Fruit fly (Drosophila melanogaster): ENCODE measurements around the gene Sf3b5.
A peak's percentile ranks its signal among the peaks of the same experiment; 100 is the strongest.

Sf3b5 gene

DNA sequence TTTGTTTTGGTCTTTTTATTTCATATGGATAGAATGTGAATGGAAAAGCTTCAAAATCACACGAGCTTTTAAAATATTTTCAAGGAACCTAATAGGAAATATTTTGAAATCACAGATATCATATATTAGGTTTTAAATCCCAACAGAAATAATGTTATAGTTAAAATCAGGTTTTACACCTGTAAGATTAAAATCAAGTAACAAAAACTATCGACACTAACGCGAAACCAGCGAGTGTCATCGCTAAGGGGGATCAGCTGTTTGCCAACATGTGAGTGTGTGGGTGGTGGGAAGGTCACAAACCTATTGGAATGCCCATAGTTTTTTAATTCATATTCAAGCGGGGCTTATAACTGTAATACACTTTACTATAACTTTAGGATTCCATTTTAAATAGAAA is 23.5 kb upstream of the Sf3b5 start, which contains the start of gene hyx (continued):
- TF ChIP-seq sisA (GFP tag; IDR thresholded peaks at IDR 0.05) (no peak), pita (GFP tag; optimal IDR thresholded peaks at IDR 0.05) (no peak), CG2875 (GFP tag; optimal IDR thresholded peaks at IDR 0.05) (no peak), ci (GFP tag; IDR thresholded peaks at IDR 0.05) (peak; percentile 36; the same call in 1 of the 3 replicates), p53 (GFP tag; optimal IDR thresholded peaks at IDR 0.05) (peak; percentile 23), CG10979 (tag; optimal IDR thresholded peaks at IDR 0.05) (peak; percentile 26), az2 (GFP tag; optimal IDR thresholded peaks at IDR 0.05) (peak; percentile 49), Dll (GFP tag; IDR thresholded peaks at IDR 0.05; ENCODE audit: partially characterized antibody) (peak; percentile 93), tll (GFP tag; optimal IDR thresholded peaks at IDR 0.05) (no peak), CG15479 (GFP tag; optimal IDR thresholded peaks at IDR 0.05) (no peak), HHEX (GFP tag; optimal IDR thresholded peaks at IDR 0.05) (no peak), ewg (GFP tag; optimal IDR thresholded peaks at IDR 0.05) (no peak), sens-2 (GFP tag; IDR thresholded peaks at IDR 0.05) (no peak), CG12236 (GFP tag; optimal IDR thresholded peaks at IDR 0.05) (no peak), CG8765 (GFP tag; IDR thresholded peaks at IDR 0.05) (no peak), CG3281 (GFP tag; optimal IDR thresholded peaks at IDR 0.05) (peak; percentile 26), CG7839 (tag; optimal IDR thresholded peaks at IDR 0.05) (no peak), dmrt11E (tag; optimal IDR thresholded peaks at IDR 0.05) (peak; percentile 27), CG6791 (GFP tag; IDR thresholded peaks at IDR 0.05; ENCODE audit: partially characterized antibody) (peak; percentile 79), CG3995 (GFP tag; optimal IDR thresholded peaks at IDR 0.05) (no peak), Taf1 (GFP tag; IDR thresholded peaks at IDR 0.05) (0 out of 2 replicates have a peak, but pooled peaks have one; percentile 41), CG17186 (GFP tag; optimal IDR thresholded peaks at IDR 0.05) (no peak), danr (GFP tag; IDR thresholded peaks at IDR 0.05) (no peak), Tbp (GFP tag; optimal IDR thresholded peaks at IDR 0.05) (no peak), CG9797 (GFP tag; optimal IDR thresholded peaks at IDR 0.05) (no peak), kah (GFP tag; optimal IDR thresholded peaks at IDR 0.05) (no peak), HLH4C (GFP tag; IDR thresholded peaks at IDR 0.05; ENCODE audit: partially characterized antibody) (peak; percentile 65; the same call in 2 of the 3 replicates), disco-r (GFP tag; optimal IDR thresholded peaks at IDR 0.05) (no peak), nerfin-1 (tag; optimal IDR thresholded peaks at IDR 0.05) (peak; percentile 91), Atf3 (GFP tag; optimal IDR thresholded peaks at IDR 0.05) (no peak), Meics (GFP tag; optimal IDR thresholded peaks at IDR 0.05) (peak; percentile 36), jumu (GFP tag; optimal IDR thresholded peaks at IDR 0.05) (peak; percentile 19), Gsc (GFP tag; IDR thresholded peaks at IDR 0.05) (no peak), pros (GFP tag; optimal IDR thresholded peaks at IDR 0.05) (no peak), CG13296 (GFP tag; optimal IDR thresholded peaks at IDR 0.05) (peak; percentile 56), ato (GFP tag; IDR thresholded peaks at IDR 0.05; ENCODE audit: partially characterized antibody) (peak; percentile 58; the same call in 1 of the 2 replicates), CG7372 (GFP tag; IDR thresholded peaks at IDR 0.05) (no peak), CG1647 (GFP tag; optimal IDR thresholded peaks at IDR 0.05) (peak; percentile 36), CG10321 (GFP tag; IDR thresholded peaks at IDR 0.05) (no peak), CG30020 (tag; optimal IDR thresholded peaks at IDR 0.05) (no peak), gce (GFP tag; IDR thresholded peaks at IDR 0.05) (no peak), CG6654 (GFP tag; optimal IDR thresholded peaks at IDR 0.05) (no peak), Atf6 (GFP tag; IDR thresholded peaks at IDR 0.05) (peak; percentile 61), prd (optimal IDR thresholded peaks at IDR 0.05) (no peak), prd (GFP tag; IDR thresholded peaks at IDR 0.05) (peak; percentile 38; the same call in 1 of the 3 replicates), slou (GFP tag; optimal IDR thresholded peaks at IDR 0.05) (no peak), pum (GFP tag; optimal IDR thresholded peaks at IDR 0.05) (peak; percentile 10), CG13123 (GFP tag; optimal IDR thresholded peaks at IDR 0.05) (no peak), CG31224 (GFP tag; IDR thresholded peaks at IDR 0.05) (no peak), Myb (GFP tag; optimal IDR thresholded peaks at IDR 0.05) (peak; percentile 40), eve (GFP tag; optimal IDR thresholded peaks at IDR 0.05) (no peak)

All from whole organism, embryonic.